Worm (Caenorhabditis elegans): ENCODE results near the gene mnat-1.

Gene mnat-1

ce11 chrII:2504431-2504928, 26.0 kb upstream of the mnat-1 start, which contains the start of gene gbas-1:
TSS of gene gbas-1 (plus strand) at chrII:2504878.
- TF ChIP-seq nhr-11 (tag; optimal IDR thresholded peaks at IDR 0.05) (no peak), duxl-1 (tag; optimal IDR thresholded peaks at IDR 0.05; ENCODE audit: poor library complexity) (peak; percentile 87), lin-38 (GFP tag; IDR thresholded peaks at IDR 0.05) (peak; percentile 89), mes-2 (tag; optimal IDR thresholded peaks at IDR 0.05; ENCODE audit: poor library complexity, severe bottlenecking) (peak; percentile 56), lsy-2 (tag; optimal IDR thresholded peaks at IDR 0.05) (peak in 1 of 2 experiments; percentile 70), mxl-2 (GFP tag; conservative IDR thresholded peaks at IDR 0.05) (no peak), dpl-1 (GFP tag; optimal IDR thresholded peaks at IDR 0.05) (peak; percentile 72), nhr-6 (tag; optimal IDR thresholded peaks at IDR 0.05) (peak; percentile 6)

DNA sequence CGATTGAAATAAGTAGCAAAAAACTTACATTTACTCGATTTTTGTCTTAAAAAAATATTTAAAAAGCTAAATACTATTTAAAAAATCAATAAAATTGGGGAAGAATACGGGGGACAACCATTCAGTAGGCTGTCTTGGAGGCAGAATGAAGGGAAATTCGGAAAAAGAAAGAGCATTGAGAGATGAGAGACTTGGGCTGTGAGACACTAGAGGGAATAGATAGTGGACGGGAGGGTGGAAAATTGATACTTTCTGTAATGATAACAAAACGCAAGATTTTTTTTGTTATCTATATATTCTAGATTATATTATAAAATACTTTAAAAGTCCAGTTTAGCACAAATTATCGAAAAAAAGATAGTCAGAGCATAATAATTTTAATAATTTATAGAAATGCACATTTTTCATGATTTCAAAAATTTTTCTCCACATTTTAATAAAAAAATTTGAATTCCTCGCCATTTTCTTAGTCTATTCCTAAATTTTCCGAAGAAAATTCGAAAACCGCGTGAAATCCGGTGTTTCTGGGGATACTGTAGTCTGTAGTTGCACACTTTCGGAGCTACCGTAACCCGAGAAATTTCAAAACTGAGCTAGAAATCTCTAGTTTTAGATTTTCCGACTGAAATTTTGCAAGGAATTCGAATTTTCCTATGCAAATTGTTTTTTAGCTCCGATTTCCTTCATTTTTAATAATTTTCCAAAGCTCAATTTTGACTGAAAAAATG, 25.4 kb upstream of the mnat-1 start:
- TF ChIP-seq ceh-44 (GFP tag; IDR thresholded peaks at IDR 0.05) (no peak), dve-1 (tag; optimal IDR thresholded peaks at IDR 0.05; ENCODE audit: insufficient read depth) (peak; percentile 17), Y48G9A.11 (GFP tag; IDR thresholded peaks at IDR 0.05) (peak; percentile 36; the same call in 1 of the 2 replicates), jun-1 (tag; optimal IDR thresholded peaks at IDR 0.05) (no peak), spr-3 (GFP tag; optimal IDR thresholded peaks at IDR 0.05) (no peak), pqm-1 (tag; optimal IDR thresholded peaks at IDR 0.05) (peak; percentile 47), lin-39 (tag; optimal IDR thresholded peaks at IDR 0.05) (no peak), dpl-1 (GFP tag; optimal IDR thresholded peaks at IDR 0.05) (peak; percentile 12), tag-97 (GFP tag; IDR thresholded peaks at IDR 0.05) (no peak), zag-1 (tag; optimal IDR thresholded peaks at IDR 0.05) (no peak), R02D3.7 (tag; optimal IDR thresholded peaks at IDR 0.05) (no peak), nhr-77 (tag; optimal IDR thresholded peaks at IDR 0.05) (no peak), ztf-11 (tag; optimal IDR thresholded peaks at IDR 0.05) (no peak), sdz-12 (GFP tag; optimal IDR thresholded peaks at IDR 0.05) (no peak), unc-62 (GFP tag; optimal IDR thresholded peaks at IDR 0.05 in 1 of 2) (no peak), unc-62 (tag; optimal IDR thresholded peaks at IDR 0.05) (no peak), attf-4 (tag; optimal IDR thresholded peaks at IDR 0.05) (no peak), lin-29 (GFP tag; IDR thresholded peaks at IDR 0.05) (no peak), aha-1 (tag) (no peak), ceh-82 (tag; optimal IDR thresholded peaks at IDR 0.05) (no peak), ctbp-1 (GFP tag; IDR thresholded peaks at IDR 0.05) (no peak), nhr-76 (tag; optimal IDR thresholded peaks at IDR 0.05) (no peak), Y5F2A.4 (GFP tag; optimal IDR thresholded peaks at IDR 0.05) (no peak), Y105C5A.15 (GFP tag; IDR thresholded peaks at IDR 0.05) (no peak), zfp-2 (tag; optimal IDR thresholded peaks at IDR 0.05) (no peak), snpc-4 (tag; optimal IDR thresholded peaks at IDR 0.05) (no peak), ceh-32 (tag; optimal IDR thresholded peaks at IDR 0.05; ENCODE audit: poor library complexity) (no peak), F37D6.2 (tag; optimal IDR thresholded peaks at IDR 0.05) (no peak), ZK337.2 (GFP tag; IDR thresholded peaks at IDR 0.05) (no peak), lir-3 (tag; optimal IDR thresholded peaks at IDR 0.05) (no peak), cey-2 (tag; optimal IDR thresholded peaks at IDR 0.05; ENCODE audit: borderline replicate concordance, insufficient read depth) (no peak), Y75B8A.6 (GFP tag; IDR thresholded peaks at IDR 0.05) (no peak), nhr-28 (tag; optimal IDR thresholded peaks at IDR 0.05) (peak; percentile 54), egl-27 (tag; optimal IDR thresholded peaks at IDR 0.05) (no peak), mxl-2 (GFP tag; conservative IDR thresholded peaks at IDR 0.05) (no peak), duxl-1 (tag; optimal IDR thresholded peaks at IDR 0.05; ENCODE audit: poor library complexity) (peak; percentile 96), spr-1 (tag; optimal IDR thresholded peaks at IDR 0.05) (no peak), lsy-2 (tag; optimal IDR thresholded peaks at IDR 0.05) (no peak), mdt-29 (GFP tag; IDR thresholded peaks at IDR 0.05) (no peak), T20F7.1 (GFP tag; optimal IDR thresholded peaks at IDR 0.05) (no peak), T26A8.4 (GFP tag; IDR thresholded peaks at IDR 0.05) (no peak), daf-16 (GFP tag; optimal IDR thresholded peaks at IDR 0.05) (no peak), daf-16 (tag; optimal IDR thresholded peaks at IDR 0.05) (peak; percentile 25), D1046.2 (GFP tag; IDR thresholded peaks at IDR 0.05) (no peak), nhr-6 (tag; optimal IDR thresholded peaks at IDR 0.05) (no peak)

Measured in whole organism, L4 larva.